Worm (Caenorhabditis elegans): ENCODE data around the gene nlp-35.

- TF ChIP-seq ref-1 (GFP tag; conservative IDR thresholded peaks at IDR 0.05) (no peak), med-1 (GFP tag; optimal IDR thresholded peaks at IDR 0.05; ENCODE audit: insufficient read depth) (no peak), tab-1 (GFP tag; IDR thresholded peaks at IDR 0.05) (no peak), T22C8.4 (GFP tag; IDR thresholded peaks at IDR 0.05) (no peak)
Observed at ce11 chrIV:9508612-9509011, 10.1 kb downstream of the nlp-35 start, which contains the start of gene ethe-1.

All from whole organism, midembryonic.